Fruit fly (Drosophila melanogaster) whole organism, embryonic: ENCODE measurements around the gene CG46458.

Experiments
- Adf1 ChIP-seq: fragments of 200-800 bp; sonication (Bioruptor generic); IDR thresholded peaks from 2 replicates; pipeline ENCODE4 v1.3.6; 2022; ENCODE audit warnings: missing biosample characterization, missing genetic modification characterization
- B-H1 ChIP-seq: fragments of 200-800 bp; sonication (Bioruptor generic); IDR thresholded peaks from 3 replicates; pipeline ENCODE4 v1.3.6; 2022; ENCODE audit warnings: missing biosample characterization, missing genetic modification characterization
- CG10274 ChIP-seq: fragments of 200-800 bp; sonication (Bioruptor generic); optimal IDR thresholded peaks from 3 replicates; lab custom pipeline; 2017; ENCODE audit warnings: missing biosample characterization, mild to moderate bottlenecking, missing genetic modification characterization
- CG11504 ChIP-seq: fragments of 200-800 bp; sonication (Bioruptor generic); optimal IDR thresholded peaks from 3 replicates; lab custom pipeline; 2019; ENCODE audit warnings: missing biosample characterization, mild to moderate bottlenecking, missing genetic modification characterization, moderate library complexity
- CG12236 ChIP-seq: fragments of 200-800 bp; sonication (Bioruptor generic); optimal IDR thresholded peaks from 2 replicates; lab custom pipeline; 2016; ENCODE audit warnings: missing biosample characterization, missing genetic modification characterization
- CG13123 ChIP-seq: fragments of 200-800 bp; sonication (Bioruptor generic); optimal IDR thresholded peaks from 2 replicates; lab custom pipeline; 2016; ENCODE audit warnings: missing biosample characterization, missing genetic modification characterization
- CG13287 ChIP-seq: fragments of 200-800 bp; sonication (Bioruptor generic); IDR thresholded peaks from 2 replicates; pipeline ENCODE4 v1.3.6; 2022; ENCODE audit warnings: missing biosample characterization, missing genetic modification characterization; ENCODE audit not compliant: partially characterized antibody
- CG13296 ChIP-seq: fragments of 200-800 bp; sonication (Bioruptor generic); optimal IDR thresholded peaks from 3 replicates; lab custom pipeline; 2018; ENCODE audit warnings: missing biosample characterization, mild to moderate bottlenecking, missing genetic modification characterization
- CG14014 ChIP-seq: fragments of 200-800 bp; sonication (Bioruptor generic); IDR thresholded peaks from 2 replicates; pipeline ENCODE4 v1.3.6; 2022; ENCODE audit warnings: missing biosample characterization, missing genetic modification characterization
- CG1603 ChIP-seq: fragments of 200-800 bp; sonication (Bioruptor generic); optimal IDR thresholded peaks from 2 replicates; lab custom pipeline; 2019; ENCODE audit warnings: missing biosample characterization, mild to moderate bottlenecking, missing genetic modification characterization, moderate library complexity
- CG30403 ChIP-seq: fragments of 200-800 bp; sonication (Bioruptor generic); optimal IDR thresholded peaks from 3 replicates; lab custom pipeline; 2016; ENCODE audit warnings: missing biosample characterization, missing genetic modification characterization
- CG3281 ChIP-seq: fragments of 200-800 bp; sonication (Bioruptor generic); optimal IDR thresholded peaks from 3 replicates; lab custom pipeline; 2017; ENCODE audit warnings: missing biosample characterization, mild to moderate bottlenecking, missing genetic modification characterization
- CG4360 ChIP-seq: fragments of 200-800 bp; sonication (Bioruptor generic); IDR thresholded peaks from 2 replicates; pipeline ENCODE4 v1.3.6; 2022; ENCODE audit warnings: missing biosample characterization, missing genetic modification characterization
- CG6254 ChIP-seq: fragments of 200-800 bp; sonication (Bioruptor generic); optimal IDR thresholded peaks from 3 replicates; lab custom pipeline; 2017; ENCODE audit warnings: mild to moderate bottlenecking, missing biosample characterization, missing genetic modification reagents, missing genetic modification characterization
- CG6272 ChIP-seq: fragments of 200-800 bp; sonication (Bioruptor generic); IDR thresholded peaks from 2 replicates; pipeline ENCODE4 v1.3.6; 2022; ENCODE audit warnings: missing biosample characterization, missing genetic modification characterization
- CG7357 ChIP-seq: fragments of 200-800 bp; sonication (Bioruptor generic); IDR thresholded peaks from 3 replicates; pipeline ENCODE4 v1.3.6; 2022; ENCODE audit warnings: missing biosample characterization, missing genetic modification characterization
- CG7963 ChIP-seq: fragments of 200-800 bp; sonication (Bioruptor generic); IDR thresholded peaks from 3 replicates; pipeline ENCODE4 v1.3.6; 2022; ENCODE audit warnings: missing biosample characterization, missing genetic modification characterization; ENCODE audit not compliant: partially characterized antibody
- CG8089 ChIP-seq: fragments of 200-800 bp; sonication (Bioruptor generic); optimal IDR thresholded peaks from 3 replicates; lab custom pipeline; 2016; ENCODE audit warnings: missing biosample characterization, missing genetic modification characterization
- CG9437 ChIP-seq: fragments of 200-800 bp; sonication (Bioruptor generic); optimal IDR thresholded peaks from 2 replicates; lab custom pipeline; 2018; ENCODE audit warnings: missing biosample characterization, mild to moderate bottlenecking, missing genetic modification characterization
- CG9609 ChIP-seq: fragments of 200-800 bp; sonication (Bioruptor generic); optimal IDR thresholded peaks from 3 replicates; lab custom pipeline; 2016; ENCODE audit warnings: missing biosample characterization, missing genetic modification characterization
- Chrac-16 ChIP-seq: fragments of 200-800 bp; sonication (Bioruptor generic); optimal IDR thresholded peaks from 3 replicates; lab custom pipeline; 2016; ENCODE audit warnings: missing biosample characterization, missing genetic modification characterization
- Drgx ChIP-seq: fragments of 200-800 bp; sonication (Bioruptor generic); IDR thresholded peaks from 2 replicates; pipeline ENCODE4 v1.3.6; 2022; ENCODE audit warnings: missing biosample characterization, missing genetic modification characterization
- Fer1 ChIP-seq: fragments of 200-800 bp; sonication (Bioruptor generic); optimal IDR thresholded peaks from 2 replicates; lab custom pipeline; 2017; ENCODE audit warnings: missing biosample characterization, mild to moderate bottlenecking, missing genetic modification characterization
- Gug ChIP-seq: fragments of 200-800 bp; sonication (Bioruptor generic); IDR thresholded peaks from 4 replicates; pipeline ENCODE4 v1.3.6; 2022; ENCODE audit warnings: missing biosample characterization, missing genetic modification characterization
- HLHmδ ChIP-seq: fragments of 200-800 bp; sonication (Bioruptor generic); optimal IDR thresholded peaks from 2 replicates; lab custom pipeline; 2018; ENCODE audit warnings: missing biosample characterization, mild to moderate bottlenecking, missing genetic modification characterization, moderate library complexity
- HmgZ ChIP-seq: fragments of 200-800 bp; sonication (Bioruptor generic); optimal IDR thresholded peaks from 2 replicates; lab custom pipeline; 2018; ENCODE audit warnings: missing biosample characterization, mild to moderate bottlenecking, missing genetic modification characterization
- Hr51 ChIP-seq, 2 experiments: fragments of 200-800 bp; sonication (Bioruptor generic); optimal IDR thresholded peaks; 2 replicates in 1 of 2; 3 replicates in 1 of 2; lab custom pipeline; 2016 to 2018; ENCODE audit warnings: missing biosample characterization in 2 of 2, missing genetic modification characterization in 2 of 2, mild to moderate bottlenecking in 1 of 2, moderate library complexity in 1 of 2
- Lim3 ChIP-seq: fragments of 200-800 bp; sonication (Bioruptor generic); IDR thresholded peaks from 2 replicates; pipeline ENCODE4 v1.3.6; 2022; ENCODE audit warnings: missing biosample characterization, missing genetic modification characterization
- Med ChIP-seq: fragments of 200-800 bp; sonication (Bioruptor generic); peaks from one replicate; lab custom pipeline; 2016; ENCODE audit warnings: missing biosample characterization, missing genetic modification characterization, mild to moderate bottlenecking, inconsistent platforms, moderate library complexity
- Nf-YC ChIP-seq: fragments of 200-800 bp; optimal IDR thresholded peaks from 3 replicates; lab custom pipeline; 2019; ENCODE audit warnings: missing biosample characterization, mild to moderate bottlenecking, missing genetic modification characterization, moderate library complexity
- TFAM ChIP-seq: fragments of 200-800 bp; sonication (Bioruptor generic); optimal IDR thresholded peaks from 2 replicates; lab custom pipeline; 2017; ENCODE audit warnings: missing biosample characterization, missing genetic modification characterization, inconsistent platforms
- Trl ChIP-seq, 3 experiments: fragments of >200 bp in 2 of 3; fragments of 200-800 bp in 1 of 3; sonication (Bioruptor generic) in 1 of 3; optimal IDR thresholded peaks; 2 replicates in 1 of 3; 3 replicates in 2 of 3; lab custom pipeline; 2016 to 2017; ENCODE audit warnings: missing biosample characterization in 1 of 3, missing genetic modification characterization in 1 of 3
- Usf ChIP-seq: fragments of 200-800 bp; sonication (Bioruptor generic); optimal IDR thresholded peaks from 2 replicates; lab custom pipeline; 2017; ENCODE audit warnings: missing genotype, missing biosample characterization, missing genetic modification characterization
- bbx ChIP-seq: fragments of 200-800 bp; sonication (Bioruptor generic); IDR thresholded peaks from 2 replicates; pipeline ENCODE4 v1.3.6; 2022; ENCODE audit warnings: missing biosample characterization, missing genetic modification characterization; ENCODE audit not compliant: partially characterized antibody
- cato ChIP-seq: fragments of 200-800 bp; sonication (Bioruptor generic); optimal IDR thresholded peaks from 2 replicates; lab custom pipeline; 2016; ENCODE audit warnings: missing biosample characterization, missing genetic modification characterization, borderline replicate concordance
- chn ChIP-seq: fragments of 200-800 bp; sonication (Bioruptor generic); optimal IDR thresholded peaks from 2 replicates; lab custom pipeline; 2016; ENCODE audit warnings: missing biosample characterization, missing genetic modification characterization
- fu2 ChIP-seq: fragments of 200-800 bp; sonication (Bioruptor generic); optimal IDR thresholded peaks from 2 replicates; lab custom pipeline; 2016; ENCODE audit warnings: missing biosample characterization, missing genetic modification characterization
- gsb-n ChIP-seq: fragments of 200-800 bp; sonication (Bioruptor generic); optimal IDR thresholded peaks from 3 replicates; lab custom pipeline; 2018; ENCODE audit warnings: missing biosample characterization, mild to moderate bottlenecking, missing genetic modification characterization
- kni ChIP-seq: fragments of 200-800 bp; sonication (Bioruptor generic); optimal IDR thresholded peaks from 3 replicates; lab custom pipeline; 2017; ENCODE audit warnings: mild to moderate bottlenecking, missing biosample characterization, missing genetic modification reagents, missing genetic modification characterization
- pnt ChIP-seq: fragments of 200-800 bp; sonication (Bioruptor generic); optimal IDR thresholded peaks from 3 replicates; lab custom pipeline; 2016; ENCODE audit warnings: missing biosample characterization, missing genetic modification characterization
- scrt ChIP-seq: fragments of 200-800 bp; sonication (Bioruptor generic); optimal IDR thresholded peaks from 2 replicates; lab custom pipeline; 2018; ENCODE audit warnings: missing biosample characterization, mild to moderate bottlenecking, missing genetic modification characterization, moderate library complexity
- seq ChIP-seq: fragments of 200-800 bp; sonication (Bioruptor generic); IDR thresholded peaks from 2 replicates; pipeline ENCODE4 v1.3.6; 2022; ENCODE audit warnings: missing biosample characterization, missing genetic modification characterization
- slp2 ChIP-seq: fragments of 200-800 bp; sonication (Bioruptor generic); optimal IDR thresholded peaks from 2 replicates; lab custom pipeline; 2016; ENCODE audit warnings: missing biosample characterization, missing genetic modification characterization
- sqz ChIP-seq: fragments of 200-800 bp; sonication (Bioruptor generic); optimal IDR thresholded peaks from 3 replicates; lab custom pipeline; 2018; ENCODE audit warnings: missing biosample characterization, mild to moderate bottlenecking, missing genetic modification characterization
- sr ChIP-seq: fragments of 200-800 bp; sonication (Bioruptor generic); IDR thresholded peaks from 3 replicates; pipeline ENCODE4 v1.3.6; 2022; ENCODE audit warnings: missing biosample characterization, missing genetic modification characterization
- ssp ChIP-seq: fragments of 200-800 bp; sonication (Bioruptor generic); IDR thresholded peaks from 2 replicates; pipeline ENCODE4 v1.3.6; 2022; ENCODE audit warnings: missing biosample characterization, missing genetic modification characterization
- ttk ChIP-seq: fragments of 200-800 bp; sonication (Bioruptor generic); IDR thresholded peaks from 2 replicates; pipeline ENCODE4 v2.1.2; 2022; ENCODE audit warnings: missing biosample characterization, missing genetic modification characterization
- tup ChIP-seq: fragments of 200-800 bp; sonication (Bioruptor generic); optimal IDR thresholded peaks from 2 replicates; lab custom pipeline; 2016; ENCODE audit warnings: missing biosample characterization, mild to moderate bottlenecking, missing genetic modification characterization, moderate library complexity
- usp ChIP-seq: fragments of >200 bp; optimal IDR thresholded peaks from 2 replicates; lab custom pipeline; 2017; ENCODE audit warnings: missing biosample characterization, missing genetic modification characterization

Gene CG46458

DNA sequence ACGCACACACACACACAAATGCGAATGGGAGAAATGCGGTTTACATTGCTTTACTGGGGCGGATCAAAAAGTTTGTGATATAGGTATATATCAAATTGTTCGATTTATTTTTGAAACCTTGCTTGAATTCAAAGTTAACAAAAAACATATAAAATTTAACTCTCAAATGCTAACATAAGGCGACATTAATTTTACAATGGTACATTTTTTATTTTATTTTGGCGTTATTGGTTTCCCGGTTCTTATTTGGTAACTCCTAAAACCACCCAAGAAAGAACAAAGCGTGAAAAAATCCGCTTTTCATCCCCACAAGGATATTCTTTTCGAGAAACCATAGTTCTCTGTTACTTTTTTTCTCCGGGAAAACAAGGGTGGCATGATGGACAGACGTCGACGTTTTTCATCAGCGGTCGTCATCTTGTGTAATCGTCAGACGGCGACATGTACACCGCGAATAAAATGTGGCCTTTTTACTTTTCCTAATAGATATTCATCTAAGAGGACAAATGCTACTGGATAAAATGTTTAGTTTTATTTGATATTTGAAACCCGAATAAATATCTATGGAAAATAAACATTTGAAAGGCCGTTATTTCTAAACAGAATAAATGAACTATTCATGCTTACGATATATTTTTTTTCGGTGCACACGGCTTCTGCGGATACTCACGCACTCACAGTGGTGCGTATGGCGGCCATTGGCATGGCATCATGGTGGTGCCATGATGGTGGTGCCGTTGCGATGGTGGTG is 76.7 kb downstream of the CG46458 start (continued):
- peak; percentile 64 for TF ChIP-seq CG6254 (GFP tag; lab: Kevin White, UChicago)
- TF ChIP-seq CG10274, result no peak
- TF ChIP-seq CG9609 (GFP tag; lab: Kevin White, UChicago), result peak; percentile 52
- TF ChIP-seq CG13123 (GFP tag; lab: Kevin White, UChicago), result peak; percentile 13
- no peak for TF ChIP-seq CG13296 (GFP tag; lab: Kevin White, UChicago)
- TF ChIP-seq HLHmδ (GFP tag; lab: Kevin White, UChicago), result no peak
- no peak for TF ChIP-seq CG3281 (GFP tag; lab: Kevin White, UChicago)
- peak in 1 of 2 experiments; percentile 49 for TF ChIP-seq Hr51 (GFP tag; optimal IDR thresholded peaks at IDR 0.05; lab: Kevin White, UChicago)
- peak; percentile 26 for TF ChIP-seq kni (GFP tag; lab: Kevin White, UChicago)
- TF ChIP-seq tup (GFP tag; lab: Kevin White, UChicago), result no peak
- peak; percentile 55 for TF ChIP-seq sqz
- TF ChIP-seq Trl (optimal IDR thresholded peaks at IDR 0.05; lab: Kevin White, UChicago), result no peak
- peak; percentile 53 for TF ChIP-seq Trl (GFP tag; optimal IDR thresholded peaks at IDR 0.05; lab: Kevin White, UChicago)
- TF ChIP-seq cato (GFP tag; lab: Kevin White, UChicago), result peak; percentile 54
- peak; percentile 48 for TF ChIP-seq CG9437 (GFP tag; lab: Kevin White, UChicago)
- TF ChIP-seq CG1603 (tag; lab: Kevin White, UChicago), result peak; percentile 84
- peak; percentile 67 for TF ChIP-seq seq (GFP tag; lab: Robert Waterston, UW)
- TF ChIP-seq Gug (GFP tag; lab: Robert Waterston, UW), result peak; percentile 28; the same call in 2 of the 4 replicates
- TF ChIP-seq pnt, result peak; percentile 68
- TF ChIP-seq sr (GFP tag; lab: Robert Waterston, UW), result no peak
- TF ChIP-seq chn (GFP tag; lab: Kevin White, UChicago), result peak; percentile 59
- no peak for TF ChIP-seq fu2 (GFP tag; lab: Kevin White, UChicago)
- TF ChIP-seq CG14014 (GFP tag; lab: Robert Waterston, UW), result no peak
- peak; percentile 39 for TF ChIP-seq slp2 (GFP tag; lab: Kevin White, UChicago)
- no peak for TF ChIP-seq usp (GFP tag; lab: Kevin White, UChicago)
- peak; percentile 53 for TF ChIP-seq CG12236 (GFP tag; lab: Kevin White, UChicago)
- TF ChIP-seq HmgZ, result no peak
- peak; percentile 77 for TF ChIP-seq gsb-n (tag; lab: Kevin White, UChicago)
- TF ChIP-seq Drgx, result no peak
- TF ChIP-seq CG8089 (GFP tag; lab: Kevin White, UChicago), result peak; percentile 68
- no peak for TF ChIP-seq Adf1 (GFP tag; lab: Robert Waterston, UW)
- TF ChIP-seq CG6272, result no peak
- TF ChIP-seq Lim3 (GFP tag; lab: Robert Waterston, UW), result no peak
- no peak for TF ChIP-seq Med (GFP tag; lab: Kevin White, UChicago)
- TF ChIP-seq ssp, result peak; percentile 42; the same call in 1 of the 2 replicates
- no peak for TF ChIP-seq CG4360
- peak; percentile 66 for TF ChIP-seq CG30403 (GFP tag; lab: Kevin White, UChicago)
- peak; percentile 41 for TF ChIP-seq scrt (GFP tag; lab: Kevin White, UChicago)
- TF ChIP-seq TFAM (GFP tag; lab: Kevin White, UChicago), result no peak
- peak; percentile 73 for TF ChIP-seq Chrac-16 (GFP tag; lab: Kevin White, UChicago)
- TF ChIP-seq Usf (GFP tag; lab: Kevin White, UChicago), result peak; percentile 35
- TF ChIP-seq ttk (GFP tag; lab: Robert Waterston, UW), result peak; percentile 70; the same call in 1 of the 2 replicates
- peak; percentile 77 for TF ChIP-seq CG11504 (tag; lab: Kevin White, UChicago)
- TF ChIP-seq B-H1, result peak; percentile 41; the same call in 2 of the 3 replicates
- TF ChIP-seq bbx (GFP tag; lab: Robert Waterston, UW), result no peak
- TF ChIP-seq CG7357 (GFP tag; lab: Robert Waterston, UW), result peak; percentile 11; the same call in 1 of the 3 replicates
- no peak for TF ChIP-seq CG13287 (GFP tag; lab: Robert Waterston, UW)
- TF ChIP-seq Nf-YC (tag; lab: Kevin White, UChicago), result peak; percentile 72
- TF ChIP-seq CG7963, result no peak
- no peak for TF ChIP-seq Fer1 (GFP tag; lab: Kevin White, UChicago)
